Fruit fly (Drosophila melanogaster): ENCODE results near the gene zfh1.
A peak's percentile ranks its signal among the peaks of the same experiment; 100 is the strongest.

zfh1 gene

dm6 chr3R:30765306-30766033 lies at the start of gene zfh1:
TSS of gene zfh1 (plus strand) at chr3R:30765926.
- TF ChIP-seq CG8478 (optimal IDR thresholded peaks at IDR 0.05) (no peak), Dll (optimal IDR thresholded peaks at IDR 0.05) (peak; percentile 70)

dm6 chr3R:30718442-30718841 lies 47.3 kb upstream of the zfh1 start:
- no peak for TF ChIP-seq Dll (optimal IDR thresholded peaks at IDR 0.05)
- TF ChIP-seq psq (optimal IDR thresholded peaks at IDR 0.05) = no peak
- no peak for TF ChIP-seq EcR (GFP tag; optimal IDR thresholded peaks at IDR 0.05)
- TF ChIP-seq pan (optimal IDR thresholded peaks at IDR 0.05) = no peak
- TF ChIP-seq usp (GFP tag; optimal IDR thresholded peaks at IDR 0.05) = no peak
- no peak for TF ChIP-seq CG8478 (optimal IDR thresholded peaks at IDR 0.05)

- TF ChIP-seq pan (optimal IDR thresholded peaks at IDR 0.05) = no peak
- TF ChIP-seq Dll (optimal IDR thresholded peaks at IDR 0.05) = no peak
- TF ChIP-seq psq (optimal IDR thresholded peaks at IDR 0.05) = no peak
- no peak for TF ChIP-seq EcR (GFP tag; optimal IDR thresholded peaks at IDR 0.05)
- no peak for TF ChIP-seq CG8478 (optimal IDR thresholded peaks at IDR 0.05)
- TF ChIP-seq usp (GFP tag; optimal IDR thresholded peaks at IDR 0.05) = no peak
Observed at dm6 chr3R:30721215-30721862, 44.4 kb upstream of the zfh1 start.

- TF ChIP-seq CG8478 (optimal IDR thresholded peaks at IDR 0.05) = no peak
- TF ChIP-seq usp (GFP tag; optimal IDR thresholded peaks at IDR 0.05) = no peak
- TF ChIP-seq psq (optimal IDR thresholded peaks at IDR 0.05) = no peak
- no peak for TF ChIP-seq EcR (GFP tag; optimal IDR thresholded peaks at IDR 0.05)
- no peak for TF ChIP-seq Dll (optimal IDR thresholded peaks at IDR 0.05)
- TF ChIP-seq pan (optimal IDR thresholded peaks at IDR 0.05) = no peak
Observed at dm6 chr3R:30722374-30722773, 43.4 kb upstream of the zfh1 start.

dm6 chr3R:30725787-30726186 lies 39.9 kb upstream of the zfh1 start, which contains the start of gene eIF4H2:
TSS of gene eIF4H2 (plus strand) at chr3R:30726087.
- TF ChIP-seq EcR (GFP tag; optimal IDR thresholded peaks at IDR 0.05) (no peak), psq (optimal IDR thresholded peaks at IDR 0.05) (no peak), Dll (optimal IDR thresholded peaks at IDR 0.05) (no peak), pan (optimal IDR thresholded peaks at IDR 0.05) (no peak), usp (GFP tag; optimal IDR thresholded peaks at IDR 0.05) (no peak), CG8478 (optimal IDR thresholded peaks at IDR 0.05) (no peak)

dm6 chr3R:30729013-30729412 lies 36.7 kb upstream of the zfh1 start:
- TF ChIP-seq usp (GFP tag; optimal IDR thresholded peaks at IDR 0.05) = no peak
- no peak for TF ChIP-seq EcR (GFP tag; optimal IDR thresholded peaks at IDR 0.05)
- TF ChIP-seq pan (optimal IDR thresholded peaks at IDR 0.05) = no peak
- no peak for TF ChIP-seq Dll (optimal IDR thresholded peaks at IDR 0.05)
- no peak for TF ChIP-seq psq (optimal IDR thresholded peaks at IDR 0.05)
- no peak for TF ChIP-seq CG8478 (optimal IDR thresholded peaks at IDR 0.05)

- TF ChIP-seq psq (optimal IDR thresholded peaks at IDR 0.05) (no peak), pan (optimal IDR thresholded peaks at IDR 0.05) (no peak), usp (GFP tag; optimal IDR thresholded peaks at IDR 0.05) (no peak), CG8478 (optimal IDR thresholded peaks at IDR 0.05) (no peak), Dll (optimal IDR thresholded peaks at IDR 0.05) (no peak), EcR (GFP tag; optimal IDR thresholded peaks at IDR 0.05) (no peak)
Observed at dm6 chr3R:30731065-30731464, 34.7 kb upstream of the zfh1 start, which contains the start of gene CG11313. TSS of gene CG11313 (minus strand) at chr3R:30731165.

dm6 chr3R:30733081-30733480 lies 32.6 kb upstream of the zfh1 start:
- no peak for TF ChIP-seq pan (optimal IDR thresholded peaks at IDR 0.05)
- no peak for TF ChIP-seq psq (optimal IDR thresholded peaks at IDR 0.05)
- no peak for TF ChIP-seq CG8478 (optimal IDR thresholded peaks at IDR 0.05)
- TF ChIP-seq usp (GFP tag; optimal IDR thresholded peaks at IDR 0.05) = no peak
- TF ChIP-seq Dll (optimal IDR thresholded peaks at IDR 0.05) = no peak
- TF ChIP-seq EcR (GFP tag; optimal IDR thresholded peaks at IDR 0.05) = no peak

dm6 chr3R:30734576-30734975 lies 31.1 kb upstream of the zfh1 start:
- TF ChIP-seq CG8478 (optimal IDR thresholded peaks at IDR 0.05) = no peak
- no peak for TF ChIP-seq pan (optimal IDR thresholded peaks at IDR 0.05)
- no peak for TF ChIP-seq EcR (GFP tag; optimal IDR thresholded peaks at IDR 0.05)
- TF ChIP-seq Dll (optimal IDR thresholded peaks at IDR 0.05) = no peak
- TF ChIP-seq usp (GFP tag; optimal IDR thresholded peaks at IDR 0.05) = no peak

dm6 chr3R:30735047-30735446 lies 30.7 kb upstream of the zfh1 start:
- TF ChIP-seq CG8478 (optimal IDR thresholded peaks at IDR 0.05) (no peak), EcR (GFP tag; optimal IDR thresholded peaks at IDR 0.05) (no peak), Dll (optimal IDR thresholded peaks at IDR 0.05) (no peak), psq (optimal IDR thresholded peaks at IDR 0.05) (no peak), pan (optimal IDR thresholded peaks at IDR 0.05) (no peak), usp (GFP tag; optimal IDR thresholded peaks at IDR 0.05) (no peak)

dm6 chr3R:30741371-30741770 lies 24.4 kb upstream of the zfh1 start:
- TF ChIP-seq psq (optimal IDR thresholded peaks at IDR 0.05) (no peak), Dll (optimal IDR thresholded peaks at IDR 0.05) (no peak), CG8478 (optimal IDR thresholded peaks at IDR 0.05) (no peak), pan (optimal IDR thresholded peaks at IDR 0.05) (no peak), EcR (GFP tag; optimal IDR thresholded peaks at IDR 0.05) (no peak), usp (GFP tag; optimal IDR thresholded peaks at IDR 0.05) (no peak)

dm6 chr3R:30742580-30742979 lies 23.1 kb upstream of the zfh1 start, which contains the start of gene CG15543:
TSS of gene CG15543 (plus strand) at chr3R:30742880.
- TF ChIP-seq Dll (optimal IDR thresholded peaks at IDR 0.05) (no peak), usp (GFP tag; optimal IDR thresholded peaks at IDR 0.05) (no peak), pan (optimal IDR thresholded peaks at IDR 0.05) (no peak), CG8478 (optimal IDR thresholded peaks at IDR 0.05) (no peak), EcR (GFP tag; optimal IDR thresholded peaks at IDR 0.05) (no peak), psq (optimal IDR thresholded peaks at IDR 0.05) (no peak)

Data from whole organism.